Worm (Caenorhabditis elegans) whole organism, L4/young adult: Measurements from ENCODE around the gene F56D5.2.

Experiments
- W03F9.2 ChIP-seq: fragments of 150-350 bp; optimal IDR thresholded peaks from 2 replicates; lab custom pipeline; 2014; ENCODE audit warnings: missing biosample characterization, missing genetic modification characterization
- dao-5 ChIP-seq: sonication (generic microtip); optimal IDR thresholded peaks from 2 replicates; lab custom pipeline; 2016; ENCODE audit warnings: missing genotype, missing genetic modification characterization, moderate library complexity, missing compliant biosample characterization
- him-1 ChIP-seq: sonication (generic microtip); optimal IDR thresholded peaks from 2 replicates; lab custom pipeline; 2016; ENCODE audit warnings: missing genotype, missing genetic modification reagents, missing genetic modification characterization, missing compliant biosample characterization

Gene F56D5.2

ce11 chrIV:9398512-9398911, at the start of gene F56D5.2:
Gene F56D5.2 (minus strand): TSS chrIV:9398612.
- TF ChIP-seq dao-5 (no peak), W03F9.2 (tag; lab: Kevin White, UChicago) (no peak), him-1 (no peak)

DNA sequence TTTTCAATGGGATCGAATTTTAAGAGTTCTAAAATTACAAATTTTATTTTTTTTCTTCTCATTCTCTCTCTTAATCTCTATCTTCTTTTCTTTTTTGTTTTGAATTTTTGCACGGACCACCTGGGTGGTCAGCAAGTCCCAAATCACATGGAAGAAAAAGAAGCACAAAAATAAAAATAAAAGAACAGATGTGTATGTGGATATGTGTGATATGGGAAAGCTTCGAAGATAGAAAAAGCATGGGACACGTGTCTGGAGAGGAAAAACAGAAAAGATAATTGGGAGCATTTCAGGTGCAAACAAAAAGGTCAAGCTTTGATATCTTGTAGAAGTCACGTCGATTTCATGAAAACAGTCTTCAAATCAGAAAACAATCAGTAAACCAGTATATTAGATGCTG, 48.8 kb upstream of the F56D5.2 start, which contains the start of gene hsp-12.6:
Gene hsp-12.6, minus strand, starts transcription at position 20 of the 400 bp plus-strand sequence.
- no peak for TF ChIP-seq him-1

DNA sequence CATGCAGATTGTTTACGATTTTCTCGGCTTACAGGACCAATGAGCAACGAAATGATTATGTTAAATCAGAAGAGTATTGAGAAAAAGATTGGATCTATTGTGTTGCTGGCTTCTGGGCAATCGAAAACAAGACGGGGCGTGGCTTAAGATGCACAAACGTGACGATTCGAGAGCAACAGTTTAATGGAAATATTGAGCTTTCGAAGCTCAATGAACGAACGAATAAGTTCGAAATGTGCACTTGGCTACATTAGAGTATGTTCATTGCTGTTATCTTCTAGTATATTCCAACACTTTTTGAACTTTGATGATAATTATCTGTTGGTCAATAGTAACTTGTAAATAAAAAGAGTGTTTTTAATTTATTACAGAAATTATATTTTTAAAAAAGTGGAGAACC, 47.0 kb upstream of the F56D5.2 start, which contains the start of gene hsp-12.3:
Gene hsp-12.3, minus strand, starts transcription at position 101 of the 400 bp plus-strand sequence.
- TF ChIP-seq W03F9.2 (tag; lab: Kevin White, UChicago) (no peak), him-1 (no peak)

- TF ChIP-seq him-1 (peak; percentile 78), W03F9.2 (tag; lab: Kevin White, UChicago) (peak; percentile 87), dao-5 (no peak)
Measured at ce11 chrIV:9444417-9445026, 46.1 kb upstream of the F56D5.2 start.

DNA sequence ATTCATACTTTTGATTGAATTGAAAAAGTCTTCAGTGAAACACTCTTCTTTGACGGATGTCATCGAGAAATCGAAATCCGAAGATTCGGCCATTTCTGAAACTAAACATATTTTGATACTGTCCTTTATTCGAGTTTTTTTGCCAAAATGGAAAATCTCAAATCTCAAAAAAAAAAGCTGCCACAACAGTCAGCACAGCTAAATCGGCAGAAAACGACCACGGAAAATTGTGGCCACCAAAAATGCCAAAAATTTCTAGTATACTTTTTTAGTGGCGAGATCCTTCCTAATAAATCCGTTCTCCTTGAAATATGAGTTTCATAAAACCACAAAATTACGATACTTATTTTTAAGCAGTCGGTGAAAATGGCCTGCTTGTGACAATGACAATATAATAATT, 45.5 kb upstream of the F56D5.2 start, which contains the start of gene F38E11.9:
Gene F38E11.9, minus strand, starts transcription at position 101 of the 400 bp plus-strand sequence.
- TF ChIP-seq W03F9.2 (tag; lab: Kevin White, UChicago) (no peak), dao-5 (no peak), him-1 (no peak)

DNA sequence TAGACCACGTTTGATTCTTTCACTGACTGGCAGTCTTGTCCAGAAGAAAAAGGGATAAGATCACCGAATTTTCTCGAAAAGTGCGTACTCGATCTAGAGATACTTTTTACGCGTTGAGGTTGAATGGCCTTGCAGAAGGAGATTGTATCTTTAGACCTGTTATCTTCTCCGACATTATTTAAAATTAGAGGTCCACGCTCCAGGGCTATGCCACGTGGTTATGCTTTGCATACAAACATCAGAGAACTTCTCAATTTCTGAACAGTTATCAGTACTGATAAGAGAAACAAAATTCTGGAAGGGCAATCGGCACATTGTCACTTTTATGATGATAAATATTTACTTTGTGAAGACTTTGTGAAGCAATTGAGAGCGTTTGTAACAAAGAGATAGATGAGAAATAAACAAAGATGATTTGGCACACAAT, 43.7 kb upstream of the F56D5.2 start:
- TF ChIP-seq dao-5, result no peak
- no peak for TF ChIP-seq him-1
- TF ChIP-seq W03F9.2 (tag; lab: Kevin White, UChicago), result peak; percentile 38

DNA sequence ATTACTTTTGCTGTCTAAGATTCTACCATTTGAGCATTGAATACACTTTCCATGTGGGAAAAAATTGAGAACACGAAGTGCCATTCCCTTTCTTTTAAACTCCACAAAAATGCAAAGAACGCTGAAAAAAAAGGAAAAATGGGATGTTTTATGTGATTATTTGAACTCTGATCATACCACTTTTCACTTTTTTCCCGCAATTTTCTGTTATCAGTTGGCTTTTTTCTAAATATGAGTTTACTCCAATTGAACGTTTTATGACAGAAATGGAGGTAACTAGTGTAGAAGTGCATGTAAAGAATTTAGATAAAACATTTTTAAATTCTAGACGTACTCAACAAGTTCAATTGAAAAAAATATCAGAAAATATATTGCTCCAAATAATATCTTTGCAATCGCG, 43.0 kb upstream of the F56D5.2 start:
- no peak for TF ChIP-seq W03F9.2 (tag; lab: Kevin White, UChicago)
- no peak for TF ChIP-seq dao-5

DNA sequence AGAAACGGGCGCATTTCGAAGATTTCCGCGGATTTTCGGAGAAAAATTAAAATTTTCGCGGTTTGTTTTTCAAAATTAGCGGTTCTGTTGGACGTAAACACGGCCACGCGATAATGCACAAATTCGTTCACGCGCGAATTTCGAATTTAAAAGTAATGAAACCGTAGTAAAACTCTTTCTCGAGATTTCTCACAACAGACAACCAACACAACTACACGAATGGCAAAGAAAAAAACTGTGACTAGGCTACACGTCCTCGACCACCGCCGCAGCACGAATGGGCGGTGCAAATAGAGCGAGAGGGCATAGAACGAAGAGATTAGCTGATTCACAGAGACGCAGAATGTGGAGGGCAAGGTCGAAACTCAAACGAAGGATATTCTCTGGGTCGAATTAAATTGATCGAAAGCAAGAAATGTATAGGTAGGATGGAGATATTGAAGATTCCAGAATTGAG, 42.5 kb upstream of the F56D5.2 start, which contains the start of gene idh-1:
Gene idh-1, minus strand, starts transcription at position 228 of the 457 bp plus-strand sequence.
- TF ChIP-seq W03F9.2 (tag; lab: Kevin White, UChicago) (peak; percentile 36), him-1 (no peak)

DNA sequence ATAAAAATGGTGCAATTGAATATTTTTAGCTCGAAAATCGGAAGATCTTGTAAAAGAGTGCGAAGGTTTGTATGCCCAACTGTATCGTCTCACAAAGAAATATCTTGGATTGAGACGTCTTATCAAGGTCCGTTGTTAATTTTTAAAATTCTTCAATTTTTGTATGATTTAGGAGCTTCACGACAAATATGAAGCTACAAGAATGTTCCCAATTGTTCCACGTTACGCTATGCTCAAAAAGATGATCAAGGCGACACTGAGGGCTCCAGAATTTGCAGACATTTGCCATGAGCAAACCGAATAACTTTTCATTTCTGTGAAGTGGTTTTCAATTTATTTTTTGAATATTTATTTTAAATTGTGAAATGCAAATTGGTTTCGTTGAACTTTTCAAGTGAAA, 40.3 kb upstream of the F56D5.2 start:
- no peak for TF ChIP-seq dao-5
- no peak for TF ChIP-seq him-1
- no peak for TF ChIP-seq W03F9.2 (tag; lab: Kevin White, UChicago)

ce11 chrIV:9432327-9432726, 33.9 kb upstream of the F56D5.2 start:
- TF ChIP-seq him-1 (no peak), dao-5 (no peak), W03F9.2 (tag; lab: Kevin White, UChicago) (no peak)

DNA sequence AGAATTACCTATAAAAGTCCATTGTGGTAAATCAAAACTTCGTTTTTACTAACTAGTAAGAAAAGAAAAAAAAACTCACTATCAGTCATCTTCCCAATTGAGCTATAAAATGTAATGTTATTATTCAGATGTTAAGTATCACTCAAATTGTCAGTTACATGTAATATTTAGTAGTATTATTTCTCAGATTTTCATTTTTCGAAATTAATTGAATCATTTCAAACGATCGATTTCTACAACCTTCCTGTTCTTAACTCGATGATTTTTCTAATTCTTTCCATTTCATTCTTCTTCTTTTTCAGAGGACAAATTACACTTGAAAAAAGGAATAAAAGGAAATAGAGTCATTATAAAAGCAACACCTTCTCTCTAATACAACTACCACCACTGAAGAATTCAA, 29.5 kb upstream of the F56D5.2 start, which contains the start of gene F59B8.1:
Gene F59B8.1, plus strand, starts transcription at position 301 of the 400 bp plus-strand sequence.
- TF ChIP-seq dao-5 (no peak), him-1 (no peak), W03F9.2 (tag; lab: Kevin White, UChicago) (no peak)

ce11 chrIV:9423095-9423494, 24.7 kb upstream of the F56D5.2 start, which contains the start of gene srxa-2:
Gene srxa-2 (plus strand): TSS chrIV:9423395.
- TF ChIP-seq dao-5 (no peak), him-1 (no peak), W03F9.2 (tag; lab: Kevin White, UChicago) (no peak)

DNA sequence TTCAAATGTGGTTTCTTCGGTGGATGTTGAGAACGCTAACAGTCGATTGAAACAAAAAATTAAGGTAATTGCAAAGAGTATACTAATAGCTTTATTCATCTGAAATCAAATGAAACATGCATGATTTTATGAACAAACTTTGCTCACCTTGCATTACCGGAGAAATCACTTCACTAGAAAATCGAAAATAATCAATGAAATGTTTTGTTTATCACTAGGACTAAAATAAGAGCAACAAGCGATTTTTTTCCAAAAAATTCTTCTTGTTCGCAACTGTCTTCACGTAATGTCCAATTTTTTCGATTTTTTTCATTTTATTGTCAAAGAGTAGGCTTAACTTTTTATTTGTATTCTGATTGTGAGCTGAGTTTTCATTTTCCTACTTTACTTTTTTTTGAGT, 24.0 kb upstream of the F56D5.2 start, which contains the start of gene F56D5.9:
Gene F56D5.9, minus strand, starts transcription at position 101 of the 400 bp plus-strand sequence.
- TF ChIP-seq him-1, result no peak
- TF ChIP-seq dao-5, result no peak
- no peak for TF ChIP-seq W03F9.2 (tag; lab: Kevin White, UChicago)

DNA sequence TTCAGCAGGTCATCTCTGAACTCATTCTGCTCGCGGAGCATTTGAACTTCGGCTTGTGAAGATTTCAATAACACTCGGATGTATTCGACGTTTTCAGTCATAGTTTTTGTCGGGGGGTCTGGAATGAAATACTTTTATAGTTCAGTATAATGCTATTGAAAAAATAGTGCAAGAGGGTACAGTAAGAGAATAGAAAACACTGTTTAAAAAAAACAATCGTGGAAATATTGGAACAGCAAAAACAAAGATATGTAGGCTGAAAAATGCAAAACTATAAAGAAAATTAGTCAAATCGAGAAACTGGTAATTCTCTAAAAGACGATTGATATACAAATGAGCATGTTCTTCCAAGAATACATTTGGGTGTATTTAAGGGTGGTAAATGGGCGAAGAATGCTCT, 9.6 kb upstream of the F56D5.2 start, which contains the start of gene F56D5.5:
Gene F56D5.5, minus strand, starts transcription at position 101 of the 400 bp plus-strand sequence.
- no peak for TF ChIP-seq him-1
- TF ChIP-seq dao-5, result no peak

DNA sequence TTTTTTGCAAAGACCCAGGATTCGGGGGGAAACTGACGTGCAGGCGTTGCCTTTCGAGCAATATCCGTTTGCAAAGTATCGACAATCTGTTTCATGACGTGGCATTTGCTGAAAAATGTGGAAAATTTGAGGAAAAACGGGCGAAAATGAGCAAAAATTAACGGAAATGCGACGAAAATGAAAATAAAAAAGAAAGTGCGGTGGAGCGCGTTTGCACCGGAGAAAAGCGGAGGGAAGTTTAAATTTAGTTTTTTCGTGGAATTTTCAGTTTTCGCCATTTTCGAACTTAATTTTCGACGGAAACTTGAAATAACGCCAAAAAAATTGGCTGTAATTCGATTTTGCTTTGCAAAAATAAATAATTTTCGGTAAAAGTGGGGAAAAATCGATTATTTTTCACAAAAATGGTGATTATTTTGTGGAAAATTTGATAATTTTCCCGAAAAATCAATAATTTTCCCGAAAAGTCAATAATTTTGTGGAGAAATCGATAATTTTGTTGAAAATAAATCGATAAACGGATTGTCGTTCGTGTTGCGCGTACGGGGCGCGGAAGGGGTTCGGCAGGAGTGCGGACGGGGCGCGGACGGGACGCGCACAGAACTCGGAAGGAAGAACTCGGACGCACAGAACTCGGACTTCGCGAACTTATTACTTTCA, 5.5 kb upstream of the F56D5.2 start:
- no peak for TF ChIP-seq W03F9.2 (tag; lab: Kevin White, UChicago)
- TF ChIP-seq him-1, result no peak
- no peak for TF ChIP-seq dao-5
